Worm (Caenorhabditis elegans) whole organism, midembryonic: ENCODE results near the gene Y62H9A.10.

Source experiments
- flt-1 ChIP-seq: fragments of 200-800 bp; sonication (Bioruptor generic); IDR thresholded peaks from 2 replicates; pipeline ENCODE4 v1.3.6; 2022; ENCODE audit warnings: missing genetic modification characterization, missing compliant biosample characterization
- ref-1 ChIP-seq: fragments of 200-800 bp; sonication (Bioruptor generic); conservative IDR thresholded peaks from 2 replicates; pipeline ENCODE4 v1.3.6; 2022; ENCODE audit warnings: missing genetic modification reagents, missing genetic modification characterization, missing compliant biosample characterization

ce11 chrX:11938826-11939225 lies 36.3 kb upstream of the Y62H9A.10 start, which contains the start of gene F55G7.5:
- TF ChIP-seq flt-1 (GFP tag; lab: Robert Waterston, UW), result no peak
- TF ChIP-seq ref-1 (GFP tag; lab: Robert Waterston, UW), result no peak
